Fruit fly (Drosophila melanogaster): Measurements from ENCODE around the gene CDase.

CDase gene

dm6 chr3R:30467062-30467461 lies 7.7 kb downstream of the CDase start:
- TF ChIP-seq HLH106 (tag; optimal IDR thresholded peaks at IDR 0.05) (no peak), Myc (optimal IDR thresholded peaks at IDR 0.05) (peak; percentile 39), CG9705 (GFP tag; optimal IDR thresholded peaks at IDR 0.05) (no peak), br (GFP tag; optimal IDR thresholded peaks at IDR 0.05) (no peak), h (GFP tag; optimal IDR thresholded peaks at IDR 0.05) (no peak), Vsx2 (GFP tag; optimal IDR thresholded peaks at IDR 0.05; ENCODE audit: partially characterized antibody) (peak; percentile 49), Jra (GFP tag; optimal IDR thresholded peaks at IDR 0.05) (no peak), foxo (GFP tag; optimal IDR thresholded peaks at IDR 0.05) (no peak)

dm6 chr3R:30470690-30471089 lies 11.4 kb downstream of the CDase start:
- TF ChIP-seq Dfd (GFP tag; optimal IDR thresholded peaks at IDR 0.05): no peak
- no peak for TF ChIP-seq dsf (GFP tag; optimal IDR thresholded peaks at IDR 0.05; ENCODE audit: borderline replicate concordance)
- no peak for TF ChIP-seq HLH106 (tag; optimal IDR thresholded peaks at IDR 0.05)
- no peak for TF ChIP-seq Hr78 (GFP tag; optimal IDR thresholded peaks at IDR 0.05)

dm6 chr3R:30472331-30472730 lies 13.0 kb downstream of the CDase start:
- TF ChIP-seq dmrt93B (GFP tag; optimal IDR thresholded peaks at IDR 0.05) (no peak), tai (GFP tag; optimal IDR thresholded peaks at IDR 0.05) (no peak), Mio (GFP tag; optimal IDR thresholded peaks at IDR 0.05) (no peak), Jra (GFP tag; optimal IDR thresholded peaks at IDR 0.05) (no peak), Myc (optimal IDR thresholded peaks at IDR 0.05) (no peak), rgr (GFP tag; optimal IDR thresholded peaks at IDR 0.05) (no peak), Hnf4 (GFP tag; optimal IDR thresholded peaks at IDR 0.05) (no peak), lola (GFP tag; optimal IDR thresholded peaks at IDR 0.05) (no peak), pan (optimal IDR thresholded peaks at IDR 0.05) (no peak), Dif (GFP tag; optimal IDR thresholded peaks at IDR 0.05; ENCODE audit: partially characterized antibody) (no peak), psq (GFP tag; optimal IDR thresholded peaks at IDR 0.05) (no peak), CG32264 (GFP tag; optimal IDR thresholded peaks at IDR 0.05) (no peak), Rel (GFP tag; optimal IDR thresholded peaks at IDR 0.05) (no peak), Rel (tag; optimal IDR thresholded peaks at IDR 0.05) (no peak), CrebA (GFP tag; optimal IDR thresholded peaks at IDR 0.05; ENCODE audit: borderline replicate concordance) (no peak), Hr78 (GFP tag; optimal IDR thresholded peaks at IDR 0.05) (no peak), jim (GFP tag; optimal IDR thresholded peaks at IDR 0.05) (no peak), foxo (GFP tag; optimal IDR thresholded peaks at IDR 0.05) (no peak)

DNA sequence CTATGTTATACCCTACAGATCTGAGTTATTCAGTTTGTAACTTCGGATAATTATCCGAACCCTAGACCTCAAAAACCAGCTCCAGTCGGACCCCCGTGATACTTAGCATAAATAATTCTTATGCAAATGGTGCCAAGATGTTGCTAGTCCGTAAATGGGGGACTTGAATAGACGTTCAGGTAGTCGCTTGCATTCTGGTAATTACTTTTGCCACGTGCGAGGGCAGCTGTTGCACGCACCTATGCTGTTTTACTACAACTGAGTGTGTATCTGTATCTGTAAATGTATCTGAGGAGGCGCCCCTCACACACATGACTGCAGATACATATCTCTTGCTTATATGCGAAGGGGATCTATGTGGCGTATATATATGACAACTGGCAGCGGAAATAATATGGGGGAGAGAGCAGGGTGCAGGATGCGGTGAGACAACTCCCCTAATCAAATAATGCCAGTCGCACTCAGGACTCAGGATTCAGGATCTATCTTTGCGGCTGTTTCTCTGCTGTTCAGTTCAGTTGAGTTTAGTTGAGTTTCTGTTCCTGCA lies 15.4 kb downstream of the CDase start:
- no peak for TF ChIP-seq ey (GFP tag; optimal IDR thresholded peaks at IDR 0.05)
- TF ChIP-seq Jra (GFP tag; optimal IDR thresholded peaks at IDR 0.05): no peak
- no peak for TF ChIP-seq Hnf4 (GFP tag; optimal IDR thresholded peaks at IDR 0.05)
- TF ChIP-seq Hr78 (GFP tag; optimal IDR thresholded peaks at IDR 0.05): no peak
- TF ChIP-seq h (GFP tag; optimal IDR thresholded peaks at IDR 0.05): no peak
- TF ChIP-seq usp (GFP tag; optimal IDR thresholded peaks at IDR 0.05): no peak
- no peak for TF ChIP-seq foxo (GFP tag; optimal IDR thresholded peaks at IDR 0.05)
- no peak for TF ChIP-seq CG9705 (GFP tag; optimal IDR thresholded peaks at IDR 0.05)
- no peak for TF ChIP-seq GATAd (GFP tag; optimal IDR thresholded peaks at IDR 0.05)
- no peak for TF ChIP-seq pan (optimal IDR thresholded peaks at IDR 0.05)
- TF ChIP-seq OdsH (GFP tag; optimal IDR thresholded peaks at IDR 0.05): no peak
- no peak for TF ChIP-seq HLH106 (tag; optimal IDR thresholded peaks at IDR 0.05)
- no peak for TF ChIP-seq brk (GFP tag; optimal IDR thresholded peaks at IDR 0.05)
- TF ChIP-seq Dif (GFP tag; optimal IDR thresholded peaks at IDR 0.05; ENCODE audit: partially characterized antibody): no peak
- no peak for TF ChIP-seq sv (GFP tag; optimal IDR thresholded peaks at IDR 0.05)
- no peak for TF ChIP-seq lola (GFP tag; optimal IDR thresholded peaks at IDR 0.05)
- no peak for TF ChIP-seq CG32264 (GFP tag; optimal IDR thresholded peaks at IDR 0.05)
- no peak for TF ChIP-seq dl (GFP tag; optimal IDR thresholded peaks at IDR 0.05; ENCODE audit: insufficient read depth in 1 of 2, partially characterized antibody in 2 of 2)

DNA sequence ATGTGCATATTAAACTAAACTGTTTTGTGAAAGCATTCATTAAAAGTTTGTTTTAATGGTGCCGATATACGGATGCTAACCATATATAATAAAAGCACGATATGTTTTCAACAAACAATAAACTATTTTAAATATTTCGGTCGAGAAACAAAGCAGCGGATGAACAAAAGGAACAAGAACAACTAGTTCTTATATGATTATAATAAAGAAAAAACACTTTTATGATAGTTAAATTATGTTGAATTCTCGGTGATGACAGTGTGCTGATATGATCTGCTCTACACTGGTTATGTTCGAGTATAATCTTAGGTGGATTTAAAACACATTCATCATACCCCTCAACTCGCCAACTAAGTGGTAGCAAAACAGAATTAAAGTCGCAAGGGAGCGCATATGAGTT lies 16.6 kb downstream of the CDase start:
- TF ChIP-seq Mio (GFP tag; optimal IDR thresholded peaks at IDR 0.05): no peak
- no peak for TF ChIP-seq woc (GFP tag; optimal IDR thresholded peaks at IDR 0.05)
- no peak for TF ChIP-seq psq (GFP tag; optimal IDR thresholded peaks at IDR 0.05)
- TF ChIP-seq rgr (GFP tag; optimal IDR thresholded peaks at IDR 0.05): no peak
